Worm (Caenorhabditis elegans): ENCODE results near the gene R04A9.1.

R04A9.1 gene

DNA sequence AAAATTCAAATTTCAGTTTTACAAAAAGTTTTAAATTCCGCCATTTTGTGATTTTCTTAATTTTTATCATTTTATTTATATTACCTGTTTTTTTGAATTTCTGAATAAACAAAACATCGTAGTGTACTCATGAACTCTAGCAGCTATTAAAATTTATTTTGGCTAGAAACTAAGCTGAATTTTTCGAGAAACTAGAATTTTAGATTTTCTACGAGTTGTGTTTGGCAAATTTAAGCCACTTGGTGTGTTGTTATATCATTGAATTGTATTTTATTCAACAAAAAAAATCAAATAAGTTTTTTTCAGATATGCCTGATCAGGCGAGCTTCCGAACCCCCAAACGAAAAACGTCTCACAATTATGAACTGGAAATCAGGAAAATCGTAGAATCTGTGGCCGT lies 7.4 kb upstream of the R04A9.1 start, which contains the start of gene R04A9.6:
Gene R04A9.6 (plus strand): TSS at position 301 of the 400 bp plus-strand sequence.
- TF ChIP-seq fos-1 (tag; optimal IDR thresholded peaks at IDR 0.05) (no peak), unc-39 (tag; optimal IDR thresholded peaks at IDR 0.05) (no peak), dmd-4 (tag; optimal IDR thresholded peaks at IDR 0.05) (no peak)

DNA sequence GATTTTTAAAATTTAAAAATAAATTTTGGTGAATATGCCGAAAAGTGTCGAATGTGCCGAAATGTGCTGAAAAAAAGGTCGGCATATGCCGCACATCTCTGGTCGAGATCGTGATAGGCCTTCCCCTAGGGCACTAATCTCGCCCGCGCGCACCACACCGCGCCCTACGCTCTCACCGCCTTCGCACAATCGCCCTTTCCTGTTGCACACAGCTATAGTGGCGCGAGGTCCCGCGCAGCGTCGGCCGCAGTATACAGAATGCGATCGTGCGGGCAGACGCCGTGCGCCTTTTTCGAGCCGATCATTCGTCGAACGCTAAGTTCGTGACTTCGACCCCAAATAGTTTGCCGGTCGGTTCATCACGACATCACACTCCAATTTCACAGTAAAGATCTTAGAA lies 5.2 kb upstream of the R04A9.1 start:
- TF ChIP-seq peb-1 (tag; optimal IDR thresholded peaks at IDR 0.05) (no peak), F13H6.1 (tag; optimal IDR thresholded peaks at IDR 0.05) (no peak), fos-1 (tag; optimal IDR thresholded peaks at IDR 0.05) (no peak)

DNA sequence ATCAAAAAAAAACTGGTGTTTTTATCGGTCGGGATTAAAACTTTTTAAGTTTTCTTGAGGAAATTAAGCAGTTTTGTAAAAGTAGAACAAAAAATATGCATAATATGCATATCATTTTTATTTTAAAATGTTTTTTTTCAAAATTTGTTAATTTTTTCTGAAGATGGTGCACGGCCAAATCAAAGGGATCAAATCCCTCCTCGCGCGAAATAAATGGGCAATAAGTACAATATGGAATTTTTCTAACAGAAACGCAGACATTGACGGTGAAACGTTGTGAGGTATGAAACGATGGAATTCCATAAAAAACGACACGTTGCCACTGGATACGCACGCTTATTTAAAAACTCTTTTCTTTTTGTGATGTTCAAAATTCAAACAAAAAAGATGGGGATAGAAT lies 1.7 kb upstream of the R04A9.1 start:
- TF ChIP-seq sma-3 (GFP tag; optimal IDR thresholded peaks at IDR 0.05) (no peak), crh-2 (tag; optimal IDR thresholded peaks at IDR 0.05) (no peak), sem-4 (tag; optimal IDR thresholded peaks at IDR 0.05) (no peak), R02D3.7 (tag; optimal IDR thresholded peaks at IDR 0.05) (no peak), aly-2 (tag; optimal IDR thresholded peaks at IDR 0.05) (no peak), peb-1 (tag; optimal IDR thresholded peaks at IDR 0.05) (no peak), unc-39 (tag; optimal IDR thresholded peaks at IDR 0.05) (no peak), lin-11 (tag; optimal IDR thresholded peaks at IDR 0.05) (no peak), F13H6.1 (tag; optimal IDR thresholded peaks at IDR 0.05) (no peak), nhr-237 (tag; optimal IDR thresholded peaks at IDR 0.05) (no peak), zag-1 (tag; optimal IDR thresholded peaks at IDR 0.05) (no peak), ZK546.5 (tag; optimal IDR thresholded peaks at IDR 0.05) (no peak), lsy-2 (tag; optimal IDR thresholded peaks at IDR 0.05) (no peak), ztf-4 (tag; optimal IDR thresholded peaks at IDR 0.05) (no peak), mbf-1 (tag; optimal IDR thresholded peaks at IDR 0.05) (no peak), alr-1 (tag; optimal IDR thresholded peaks at IDR 0.05) (no peak), fos-1 (tag; optimal IDR thresholded peaks at IDR 0.05) (no peak)

DNA sequence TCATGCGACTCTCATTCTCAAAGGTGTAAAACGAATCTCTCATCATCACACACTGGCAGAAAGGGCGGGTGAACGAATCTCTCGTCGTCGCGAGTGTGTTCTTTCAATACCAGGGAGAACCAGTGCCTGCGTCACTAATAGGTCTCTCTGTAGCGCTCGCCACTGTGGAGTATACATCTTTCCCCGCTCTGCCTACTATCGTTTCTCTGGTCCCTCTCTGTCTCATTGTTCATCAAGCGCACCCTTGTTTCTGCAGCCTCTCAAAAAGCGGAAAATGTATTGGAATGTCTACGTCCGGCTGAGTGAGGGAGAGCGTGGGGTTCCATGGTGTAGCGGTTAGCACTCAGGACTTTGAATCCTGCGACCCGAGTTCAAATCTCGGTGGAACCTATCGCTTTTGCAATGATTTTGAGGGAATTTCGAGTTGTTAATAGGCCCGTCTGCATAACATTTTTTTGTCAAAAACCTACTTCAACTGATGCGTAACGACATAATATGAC lies 5.4 kb downstream of the R04A9.1 start:
- TF ChIP-seq C34F6.9 (tag; optimal IDR thresholded peaks at IDR 0.05) (peak; percentile 88), lin-13 (GFP tag; optimal IDR thresholded peaks at IDR 0.05) (peak; percentile 87), elt-1 (tag; optimal IDR thresholded peaks at IDR 0.05) (no peak), mab-5 (tag; optimal IDR thresholded peaks at IDR 0.05) (peak; percentile 85), mbf-1 (tag; optimal IDR thresholded peaks at IDR 0.05) (no peak), mdl-1 (tag; optimal IDR thresholded peaks at IDR 0.05) (peak; percentile 33 to 66), nhr-11 (tag; optimal IDR thresholded peaks at IDR 0.05) (peak; percentile 35), alr-1 (tag; optimal IDR thresholded peaks at IDR 0.05) (no peak), ztf-4 (tag; optimal IDR thresholded peaks at IDR 0.05) (peak; percentile 74), ZK546.5 (tag; optimal IDR thresholded peaks at IDR 0.05) (peak; percentile 51), F13H6.1 (tag; optimal IDR thresholded peaks at IDR 0.05) (peak; percentile 94), ztf-1 (GFP tag; conservative IDR thresholded peaks at IDR 0.05) (no peak), blmp-1 (tag; optimal IDR thresholded peaks at IDR 0.05; ENCODE audit: insufficient read depth) (no peak), skn-1 (tag; optimal IDR thresholded peaks at IDR 0.05) (peak; percentile 0), egl-27 (tag; optimal IDR thresholded peaks at IDR 0.05) (peak; percentile 89), Y55F3AM.14 (GFP tag; optimal IDR thresholded peaks at IDR 0.05) (peak; percentile 65), aly-2 (tag; optimal IDR thresholded peaks at IDR 0.05) (no peak), sma-3 (GFP tag; optimal IDR thresholded peaks at IDR 0.05) (peak; percentile 89), zag-1 (tag; optimal IDR thresholded peaks at IDR 0.05) (peak; percentile 64), unc-39 (tag; optimal IDR thresholded peaks at IDR 0.05) (peak; percentile 23), unc-62 (GFP tag; optimal IDR thresholded peaks at IDR 0.05) (peak; percentile 18), nhr-25 (tag; optimal IDR thresholded peaks at IDR 0.05) (peak; percentile 85), crh-2 (tag; optimal IDR thresholded peaks at IDR 0.05) (peak; percentile 92), nhr-6 (tag; optimal IDR thresholded peaks at IDR 0.05) (peak; percentile 91), lin-11 (tag; optimal IDR thresholded peaks at IDR 0.05) (peak; percentile 34), peb-1 (tag; optimal IDR thresholded peaks at IDR 0.05) (no peak), fos-1 (tag; optimal IDR thresholded peaks at IDR 0.05) (peak; percentile 78), R02D3.7 (tag; optimal IDR thresholded peaks at IDR 0.05) (peak; percentile 26), nhr-23 (tag; optimal IDR thresholded peaks at IDR 0.05) (no peak), elt-3 (tag; optimal IDR thresholded peaks at IDR 0.05) (no peak), lin-39 (tag; optimal IDR thresholded peaks at IDR 0.05) (peak; percentile 74), ceh-82 (tag; optimal IDR thresholded peaks at IDR 0.05) (peak; percentile 26), gmeb-1 (tag; optimal IDR thresholded peaks at IDR 0.05) (peak; percentile 85), unc-55 (GFP tag; optimal IDR thresholded peaks at IDR 0.05) (peak; percentile 85), snpc-4 (tag; optimal IDR thresholded peaks at IDR 0.05) (peak; percentile 7), ama-1 (optimal IDR thresholded peaks at IDR 0.05) (no peak), nhr-10 (tag; optimal IDR thresholded peaks at IDR 0.05) (peak; percentile 68), nhr-12 (tag; optimal IDR thresholded peaks at IDR 0.05) (no peak), sem-4 (tag; optimal IDR thresholded peaks at IDR 0.05) (peak; percentile 82), nhr-129 (tag; optimal IDR thresholded peaks at IDR 0.05) (peak; percentile 98), lsy-2 (tag; optimal IDR thresholded peaks at IDR 0.05) (peak; percentile 81 to 88), ztf-11 (tag; optimal IDR thresholded peaks at IDR 0.05) (peak; percentile 1), sma-9 (GFP tag; optimal IDR thresholded peaks at IDR 0.05) (peak; percentile 62), sma-9 (tag; optimal IDR thresholded peaks at IDR 0.05) (no peak)
